Worm (Caenorhabditis elegans): ENCODE data around the gene F35D11.4.

ce11 chrII:4638241-4638640 is 35.0 kb downstream of the F35D11.4 start, which contains the start of gene che-10:
- TF ChIP-seq ceh-48 (tag; optimal IDR thresholded peaks at IDR 0.05) = no peak
- no peak for TF ChIP-seq nhr-11 (tag; optimal IDR thresholded peaks at IDR 0.05)
